Worm (Caenorhabditis elegans): ENCODE data around the gene mett-10.

Gene mett-10

ce11 chrIII:10114662-10115061 lies at the start of gene mett-10, which contains the start of gene ZK1128.1:
Gene mett-10, plus strand, starts transcription at chrIII:10115036.
Gene ZK1128.1, minus strand, starts transcription at chrIII:10114760.
- TF ChIP-seq ztf-11 (tag; optimal IDR thresholded peaks at IDR 0.05) (no peak), R02D3.7 (tag; optimal IDR thresholded peaks at IDR 0.05) (peak; percentile 66), lin-11 (tag; optimal IDR thresholded peaks at IDR 0.05) (no peak), lin-13 (GFP tag; optimal IDR thresholded peaks at IDR 0.05) (no peak), gmeb-1 (tag; optimal IDR thresholded peaks at IDR 0.05) (peak; percentile 60), lsy-2 (tag; optimal IDR thresholded peaks at IDR 0.05) (peak in 1 of 2 experiments; percentile 58), C34F6.9 (tag; optimal IDR thresholded peaks at IDR 0.05) (peak; percentile 48), unc-55 (GFP tag; optimal IDR thresholded peaks at IDR 0.05) (peak; percentile 54)

DNA sequence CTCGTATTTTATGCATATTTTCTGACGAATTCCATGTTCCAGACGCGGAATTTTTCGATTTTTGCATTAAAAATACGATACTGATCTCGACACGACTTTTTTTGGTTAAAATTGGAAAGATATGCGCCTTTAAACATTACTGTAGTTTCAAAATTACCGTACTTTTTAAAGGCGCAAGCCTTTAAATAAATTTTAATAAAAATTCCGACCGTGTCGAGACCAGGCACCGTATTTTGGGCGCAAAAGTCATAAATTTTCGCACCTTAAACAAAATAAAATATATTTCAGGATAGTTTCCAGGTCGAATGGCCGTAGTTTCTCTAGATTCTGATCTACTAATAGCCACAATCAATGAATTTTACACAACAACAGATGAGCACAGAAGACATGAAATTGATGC lies 45.6 kb upstream of the mett-10 start, which contains the start of gene T16G12.6:
TSS of gene T16G12.6 (plus strand) at position 301 of the 400 bp plus-strand sequence.
- no peak for TF ChIP-seq nhr-12 (tag; optimal IDR thresholded peaks at IDR 0.05)
- no peak for TF ChIP-seq nhr-6 (tag; optimal IDR thresholded peaks at IDR 0.05)
- no peak for TF ChIP-seq R02D3.7 (tag; optimal IDR thresholded peaks at IDR 0.05)
- TF ChIP-seq nhr-23 (tag; optimal IDR thresholded peaks at IDR 0.05), result no peak
- TF ChIP-seq ZK546.5 (tag; optimal IDR thresholded peaks at IDR 0.05), result no peak
- TF ChIP-seq nhr-21 (tag; optimal IDR thresholded peaks at IDR 0.05), result no peak
- no peak for TF ChIP-seq ztf-1 (GFP tag; conservative IDR thresholded peaks at IDR 0.05)
- TF ChIP-seq fos-1 (tag; optimal IDR thresholded peaks at IDR 0.05), result no peak
- TF ChIP-seq sma-3 (GFP tag; optimal IDR thresholded peaks at IDR 0.05), result no peak
- no peak for TF ChIP-seq ceh-16 (tag; optimal IDR thresholded peaks at IDR 0.05)
- TF ChIP-seq nhr-25 (tag; optimal IDR thresholded peaks at IDR 0.05), result no peak
- no peak for TF ChIP-seq peb-1 (tag; optimal IDR thresholded peaks at IDR 0.05)
- no peak for TF ChIP-seq ztf-4 (tag; optimal IDR thresholded peaks at IDR 0.05)
- no peak for TF ChIP-seq sma-9 (GFP tag; optimal IDR thresholded peaks at IDR 0.05)
- no peak for TF ChIP-seq sma-9 (tag; optimal IDR thresholded peaks at IDR 0.05)

DNA sequence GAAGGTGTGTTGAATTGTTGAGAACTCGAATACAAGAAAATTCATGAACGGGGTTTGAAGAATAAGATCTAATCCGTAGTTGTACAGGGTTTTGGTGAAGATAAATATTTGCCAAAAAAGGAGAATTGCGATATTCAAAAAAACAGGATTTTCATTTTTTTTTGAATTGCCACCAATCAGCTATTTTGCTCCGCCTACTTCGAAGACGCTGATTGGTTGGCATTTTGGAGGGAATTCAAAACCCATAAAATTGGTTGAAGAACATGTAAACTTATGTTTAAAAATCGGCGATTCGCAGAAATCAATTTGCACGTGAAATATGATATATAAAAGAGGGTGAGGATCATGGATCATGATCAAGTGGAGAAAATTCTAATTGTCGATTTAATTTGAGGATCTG lies 38.8 kb upstream of the mett-10 start:
- TF ChIP-seq aly-2 (tag; optimal IDR thresholded peaks at IDR 0.05) (no peak), mbf-1 (tag; optimal IDR thresholded peaks at IDR 0.05) (no peak)

DNA sequence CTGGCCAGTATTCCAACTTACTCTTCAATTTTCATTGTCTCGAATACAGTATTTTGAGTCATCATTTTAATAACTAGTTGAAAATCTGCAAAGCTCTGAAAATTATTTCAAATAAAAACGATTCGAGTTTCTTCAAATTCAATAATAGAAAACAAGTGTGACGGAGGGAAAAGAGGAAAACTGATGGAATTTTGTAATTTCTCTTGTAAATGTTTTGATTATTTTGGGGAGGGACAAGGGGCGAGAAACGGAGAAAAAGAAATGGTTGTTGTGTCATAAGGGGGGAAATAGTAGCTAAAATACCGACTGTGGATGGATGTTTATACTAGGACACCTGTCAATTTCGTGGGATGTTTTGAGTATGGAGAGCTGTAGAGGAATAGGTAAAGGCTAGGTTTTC lies 36.7 kb upstream of the mett-10 start, which contains the start of gene T16G12.9:
TSS of gene T16G12.9 (minus strand) at position 101 of the 400 bp plus-strand sequence.
- TF ChIP-seq dmd-4 (tag; optimal IDR thresholded peaks at IDR 0.05) (no peak), ama-1 (optimal IDR thresholded peaks at IDR 0.05) (no peak), nhr-237 (tag; optimal IDR thresholded peaks at IDR 0.05) (no peak), F13H6.1 (tag; optimal IDR thresholded peaks at IDR 0.05) (no peak), lin-11 (tag; optimal IDR thresholded peaks at IDR 0.05) (no peak), R02D3.7 (tag; optimal IDR thresholded peaks at IDR 0.05) (no peak), mbf-1 (tag; optimal IDR thresholded peaks at IDR 0.05) (no peak), nhr-11 (tag; optimal IDR thresholded peaks at IDR 0.05) (no peak)

DNA sequence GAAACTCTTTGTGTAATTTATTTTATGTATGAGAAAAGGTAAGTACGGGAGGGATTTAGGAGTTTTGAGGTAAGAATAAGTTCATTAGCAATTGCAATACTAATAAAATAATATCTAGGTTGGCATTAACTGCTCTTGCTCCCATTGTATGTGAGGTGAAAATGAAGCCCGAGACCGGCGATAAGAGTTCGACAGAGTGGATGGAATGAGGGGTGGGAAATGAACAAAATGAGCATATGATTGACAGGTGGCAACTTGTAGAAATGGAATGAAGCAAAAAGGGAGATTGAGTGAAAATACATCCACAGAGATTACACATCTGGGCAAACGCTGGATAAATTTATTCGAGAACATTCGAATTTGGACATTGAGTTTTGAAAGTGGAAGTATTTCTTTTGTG lies 36.1 kb upstream of the mett-10 start:
- TF ChIP-seq nhr-25 (tag; optimal IDR thresholded peaks at IDR 0.05), result no peak
- no peak for TF ChIP-seq nhr-237 (tag; optimal IDR thresholded peaks at IDR 0.05)
- TF ChIP-seq ZK546.5 (tag; optimal IDR thresholded peaks at IDR 0.05), result no peak
- TF ChIP-seq blmp-1 (tag; optimal IDR thresholded peaks at IDR 0.05; ENCODE audit: insufficient read depth), result no peak
- TF ChIP-seq fos-1 (tag; optimal IDR thresholded peaks at IDR 0.05), result no peak
- no peak for TF ChIP-seq nhr-10 (tag; optimal IDR thresholded peaks at IDR 0.05)

DNA sequence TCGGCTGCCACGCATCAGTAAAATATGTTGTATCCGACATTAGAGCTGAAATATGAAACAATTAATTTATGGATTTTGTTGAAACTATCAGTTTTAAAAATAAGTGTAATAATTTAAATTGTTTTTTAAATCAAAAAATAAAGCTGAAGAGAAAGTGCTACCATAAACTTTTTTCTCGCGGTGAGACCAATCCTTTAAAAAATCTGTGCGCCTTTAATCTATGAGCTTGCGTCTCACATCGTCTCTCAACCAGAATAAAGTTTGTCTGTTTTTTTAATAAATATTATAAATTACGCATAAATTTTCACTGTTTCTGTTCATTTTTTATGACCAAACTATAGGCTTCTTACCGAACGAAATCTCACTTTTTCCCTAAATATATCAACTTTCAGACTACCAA lies 31.6 kb upstream of the mett-10 start, which contains the start of gene T16H12.3:
TSS of gene T16H12.3 (minus strand) at position 51 of the 400 bp plus-strand sequence.
- TF ChIP-seq sma-9 (GFP tag; optimal IDR thresholded peaks at IDR 0.05), result no peak
- TF ChIP-seq sma-9 (tag; optimal IDR thresholded peaks at IDR 0.05), result no peak
- TF ChIP-seq unc-62 (GFP tag; optimal IDR thresholded peaks at IDR 0.05), result no peak
- no peak for TF ChIP-seq ceh-16 (tag; optimal IDR thresholded peaks at IDR 0.05)
- TF ChIP-seq sem-4 (tag; optimal IDR thresholded peaks at IDR 0.05), result no peak
- TF ChIP-seq ztf-4 (tag; optimal IDR thresholded peaks at IDR 0.05), result no peak
- no peak for TF ChIP-seq unc-39 (tag; optimal IDR thresholded peaks at IDR 0.05)
- no peak for TF ChIP-seq nhr-77 (tag; optimal IDR thresholded peaks at IDR 0.05)
- TF ChIP-seq elt-3 (tag; optimal IDR thresholded peaks at IDR 0.05), result no peak
- TF ChIP-seq alr-1 (tag; optimal IDR thresholded peaks at IDR 0.05), result no peak
- no peak for TF ChIP-seq mbf-1 (tag; optimal IDR thresholded peaks at IDR 0.05)
- TF ChIP-seq lin-11 (tag; optimal IDR thresholded peaks at IDR 0.05), result no peak

Measured in whole organism, L2 larva.